Fruit fly (Drosophila melanogaster) whole organism, larva: Measurements from ENCODE around the gene CG46311.
A peak's percentile ranks its signal among the peaks of the same experiment; 100 is the strongest.

Source experiments
- noc ChIP-seq: fragments of 200-800 bp; sonication (Bioruptor generic); optimal IDR thresholded peaks from 3 replicates; lab custom pipeline; 2019; ENCODE audit warnings: missing biosample characterization, mild to moderate bottlenecking, missing genetic modification characterization, moderate library complexity

Gene CG46311

dm6 chrX:13624334-13625079 lies 60.9 kb downstream of the CG46311 start, which contains the start of the genes CG2691 and NFAT:
TSS of gene CG2691 (minus strand) at chrX:13624408.
TSS of gene NFAT (plus strand) at chrX:13624745.
- no peak for TF ChIP-seq noc

dm6 chrX:13625080-13625723 lies 61.6 kb downstream of the CG46311 start:
- no peak for TF ChIP-seq noc

dm6 chrX:13625888-13626578 lies 62.4 kb downstream of the CG46311 start:
- TF ChIP-seq noc = no peak

- peak; percentile 71 for TF ChIP-seq noc
These were observed 62.9 kb downstream of the CG46311 start for dm6 chrX:13626579-13626894.

dm6 chrX:13627855-13628254 lies 64.2 kb downstream of the CG46311 start:
- TF ChIP-seq noc = no peak

- TF ChIP-seq noc = no peak
These were observed 65.8 kb downstream of the CG46311 start for dm6 chrX:13629414-13629813.

- TF ChIP-seq noc = no peak
These were observed 66.8 kb downstream of the CG46311 start for dm6 chrX:13630290-13630900.

dm6 chrX:13632606-13633005 lies 69.0 kb downstream of the CG46311 start:
- TF ChIP-seq noc = peak; percentile 12

dm6 chrX:13633298-13633891 lies 69.8 kb downstream of the CG46311 start:
- TF ChIP-seq noc = no peak

- peak; percentile 91 for TF ChIP-seq noc
These were observed 70.8 kb downstream of the CG46311 start for dm6 chrX:13634254-13634999.

- TF ChIP-seq noc = no peak
These were observed 71.4 kb downstream of the CG46311 start for dm6 chrX:13635000-13635368.

- peak; percentile 57 for TF ChIP-seq noc
These were observed 73.2 kb downstream of the CG46311 start for dm6 chrX:13636810-13637209.

dm6 chrX:13637588-13637987 lies 74.0 kb downstream of the CG46311 start:
- TF ChIP-seq noc = no peak
